Fruit fly (Drosophila melanogaster): ENCODE data around the gene Rubicon.

The Rubicon gene

dm6 chrX:8709234-8709843, 32.5 kb downstream of the Rubicon start, which contains the start of gene Hexo2 (continued):
- TF ChIP-seq wdn (GFP tag; IDR thresholded peaks at IDR 0.05) (peak; percentile 86), Trl (optimal IDR thresholded peaks at IDR 0.05) (peak in 1 of 2 experiments; percentile 18), Trl (GFP tag; optimal IDR thresholded peaks at IDR 0.05) (peak; percentile 91), rib (GFP tag; IDR thresholded peaks at IDR 0.05) (peak; percentile 78), CG4360 (GFP tag; IDR thresholded peaks at IDR 0.05) (peak; percentile 83), kah (GFP tag; optimal IDR thresholded peaks at IDR 0.05) (peak; percentile 81), CG13775 (GFP tag; optimal IDR thresholded peaks at IDR 0.05) (peak; percentile 83), cg (GFP tag; optimal IDR thresholded peaks at IDR 0.05) (no peak), CG13296 (GFP tag; optimal IDR thresholded peaks at IDR 0.05) (peak; percentile 71), Sin3A (optimal IDR thresholded peaks at IDR 0.05) (no peak), Dbx (GFP tag; IDR thresholded peaks at IDR 0.05) (no peak; the same call in 2 of the 3 replicates), gcm2 (GFP tag; optimal IDR thresholded peaks at IDR 0.05) (peak; percentile 82), twi (tag; optimal IDR thresholded peaks at IDR 0.05) (peak; percentile 73), ATbp (GFP tag; optimal IDR thresholded peaks at IDR 0.05) (peak; percentile 97), ERR (GFP tag; optimal IDR thresholded peaks at IDR 0.05) (peak; percentile 87), H2.0 (GFP tag; IDR thresholded peaks at IDR 0.05) (peak; percentile 96), CG15479 (GFP tag; optimal IDR thresholded peaks at IDR 0.05) (no peak), Nf-YB (GFP tag; optimal IDR thresholded peaks at IDR 0.05) (peak; percentile 67), CG16779 (GFP tag; IDR thresholded peaks at IDR 0.05) (peak; percentile 88), lbe (GFP tag; optimal IDR thresholded peaks at IDR 0.05) (peak; percentile 94), tx (GFP tag; optimal IDR thresholded peaks at IDR 0.05) (peak; percentile 90), Hr78 (GFP tag; optimal IDR thresholded peaks at IDR 0.05) (peak in 1 of 2 experiments; percentile 71), HmgD (GFP tag; optimal IDR thresholded peaks at IDR 0.05) (peak; percentile 85), CG7556 (GFP tag; optimal IDR thresholded peaks at IDR 0.05) (peak; percentile 87), emc (GFP tag; optimal IDR thresholded peaks at IDR 0.05) (peak; percentile 74), pnt (GFP tag; optimal IDR thresholded peaks at IDR 0.05) (peak; percentile 97), chm (GFP tag; IDR thresholded peaks at IDR 0.05) (peak; percentile 97), CG4854 (GFP tag; optimal IDR thresholded peaks at IDR 0.05) (peak; percentile 86), NfI (GFP tag; optimal IDR thresholded peaks at IDR 0.05) (peak; percentile 91), knrl (GFP tag; IDR thresholded peaks at IDR 0.05; ENCODE audit: partially characterized antibody) (no peak), shn (GFP tag; optimal IDR thresholded peaks at IDR 0.05) (peak; percentile 87), exex (tag; optimal IDR thresholded peaks at IDR 0.05) (peak; percentile 26), dimm (GFP tag; IDR thresholded peaks at IDR 0.05) (peak; percentile 95), Doc2 (GFP tag; IDR thresholded peaks at IDR 0.05) (peak; percentile 75), CG4282 (GFP tag; optimal IDR thresholded peaks at IDR 0.05) (peak; percentile 65), HLH3B (GFP tag; IDR thresholded peaks at IDR 0.05) (peak; percentile 97), CG4404 (GFP tag; IDR thresholded peaks at IDR 0.05) (peak; percentile 83), Ets65A (GFP tag) (peak; percentile 99), CG7928 (GFP tag; optimal IDR thresholded peaks at IDR 0.05) (peak; percentile 3), CG34422 (GFP tag; IDR thresholded peaks at IDR 0.05) (peak; percentile 97), Dp (GFP tag; optimal IDR thresholded peaks at IDR 0.05) (no peak), CG9437 (GFP tag; optimal IDR thresholded peaks at IDR 0.05) (peak; percentile 72), MESR4 (GFP tag; optimal IDR thresholded peaks at IDR 0.05) (peak; percentile 32), phol (tag; optimal IDR thresholded peaks at IDR 0.05) (peak; percentile 93), bowl (GFP tag; IDR thresholded peaks at IDR 0.05) (peak; percentile 91), CG32532 (GFP tag; IDR thresholded peaks at IDR 0.05) (peak; percentile 84), CG31388 (GFP tag; optimal IDR thresholded peaks at IDR 0.05) (peak; percentile 92), CG10565 (GFP tag; optimal IDR thresholded peaks at IDR 0.05) (peak; percentile 79), CG9932 (GFP tag; IDR thresholded peaks at IDR 0.05) (peak; percentile 60), CG17359 (tag; optimal IDR thresholded peaks at IDR 0.05) (peak; percentile 97), CG2712 (tag; optimal IDR thresholded peaks at IDR 0.05) (peak; percentile 94)
